Worm (Caenorhabditis elegans) whole organism, L1 larva: ENCODE data around the gene spp-14.

Source experiments
- C16A3.4 ChIP-seq: fragments of 150-350 bp; optimal IDR thresholded peaks from 2 replicates; lab custom pipeline; 2014; ENCODE audit warnings: missing biosample characterization, missing genetic modification characterization
- C34B4.2 ChIP-seq: sonication (generic microtip); optimal IDR thresholded peaks from 2 replicates; lab custom pipeline; 2017; ENCODE audit warnings: mild to moderate bottlenecking, missing genetic modification characterization, missing compliant biosample characterization
- Y116A8C.19 ChIP-seq: sonication (generic microtip); optimal IDR thresholded peaks from 2 replicates; lab custom pipeline; 2016; ENCODE audit warnings: missing compliant biosample characterization, missing genetic modification characterization, borderline replicate concordance
- aha-1 ChIP-seq: fragments of 150-350 bp; optimal IDR thresholded peaks from 2 replicates; lab custom pipeline; 2014; ENCODE audit warnings: missing biosample characterization, missing genetic modification characterization
- aly-2 ChIP-seq: fragments of 150-350 bp; optimal IDR thresholded peaks from 2 replicates; lab custom pipeline; 2014; ENCODE audit warnings: missing biosample characterization, missing genetic modification characterization
- ama-1 ChIP-seq: fragments of 150-350 bp; optimal IDR thresholded peaks from 2 replicates; lab custom pipeline; 2014
- blmp-1 ChIP-seq: fragments of 150-350 bp; optimal IDR thresholded peaks from 2 replicates; lab custom pipeline; 2014; ENCODE audit warnings: missing biosample characterization, missing genetic modification characterization
- dsc-1 ChIP-seq: sonication (generic microtip); optimal IDR thresholded peaks from 2 replicates; lab custom pipeline; 2016; ENCODE audit warnings: mild to moderate bottlenecking, missing genetic modification characterization, missing compliant biosample characterization
- efl-1 ChIP-seq, 4 experiments: fragments of 150-350 bp; optimal IDR thresholded peaks in 3 of 4; peaks in 1 of 4; 1 replicate in 1 of 4; 2 replicates in 3 of 4; lab custom pipeline; 2014; ENCODE audit warnings: missing biosample characterization in 2 of 4, missing genetic modification characterization in 2 of 4, missing genetic modification reagents in 2 of 4
- egl-27 ChIP-seq, 2 experiments: fragments of 150-350 bp in 1 of 2; sonication (generic microtip); optimal IDR thresholded peaks; 3 replicates each; lab custom pipeline; 2017 to 2018; ENCODE audit warnings: missing biosample characterization in 2 of 2, missing genetic modification characterization in 2 of 2, missing genetic modification reagents in 2 of 2
- elt-3 ChIP-seq, 6 experiments: fragments of 150-350 bp in 1 of 6; sonication (generic microtip); optimal IDR thresholded peaks; 2 replicates each; lab custom pipeline; 2017 to 2018; ENCODE audit warnings: missing biosample characterization in 6 of 6, missing genetic modification characterization in 6 of 6, inconsistent platforms in 1 of 6
- fkh-10 ChIP-seq: sonication (generic microtip); optimal IDR thresholded peaks from 2 replicates; lab custom pipeline; 2017; ENCODE audit warnings: missing biosample characterization, missing genetic modification reagents, missing genetic modification characterization
- grh-1 ChIP-seq: fragments of 200-800 bp; sonication (Bioruptor generic); IDR thresholded peaks from 2 replicates; pipeline ENCODE4 v1.3.6; 2022; ENCODE audit warnings: missing genetic modification reagents, missing genetic modification characterization, missing compliant biosample characterization
- hpl-2 ChIP-seq: fragments of 150-350 bp; optimal IDR thresholded peaks from 2 replicates; lab custom pipeline; 2014; ENCODE audit warnings: missing biosample characterization, missing genetic modification reagents, missing genetic modification characterization
- irx-1 ChIP-seq: sonication (generic microtip); optimal IDR thresholded peaks from 2 replicates; lab custom pipeline; 2016; ENCODE audit warnings: missing genetic modification characterization, missing compliant biosample characterization
- lin-13 ChIP-seq: fragments of 150-350 bp; optimal IDR thresholded peaks from 2 replicates; lab custom pipeline; 2014; ENCODE audit warnings: missing biosample characterization, missing genetic modification reagents, missing genetic modification characterization
- lin-14 ChIP-seq: fragments of 200-800 bp; sonication (Bioruptor generic); optimal IDR thresholded peaks from 2 replicates; lab custom pipeline; 2018; ENCODE audit warnings: mild to moderate bottlenecking, missing genetic modification characterization, moderate library complexity, missing compliant biosample characterization
- lin-15B ChIP-seq: fragments of 150-350 bp; sonication (generic microtip); optimal IDR thresholded peaks from 3 replicates; lab custom pipeline; 2014; ENCODE audit warnings: missing biosample characterization, missing genetic modification characterization
- lin-35 ChIP-seq, 2 experiments: fragments of 150-350 bp; optimal IDR thresholded peaks; 2 replicates each; lab custom pipeline; 2014; ENCODE audit warnings: missing biosample characterization in 2 of 2, missing genetic modification characterization in 2 of 2, missing genetic modification reagents in 2 of 2
- lir-3 ChIP-seq: sonication (generic microtip); optimal IDR thresholded peaks from 2 replicates; lab custom pipeline; 2016; ENCODE audit warnings: mild to moderate bottlenecking, missing genetic modification characterization, moderate library complexity, missing compliant biosample characterization; ENCODE audit not compliant: poor library complexity
- lsy-2 ChIP-seq, 2 experiments: fragments of 150-350 bp; optimal IDR thresholded peaks; 2 replicates each; lab custom pipeline; 2014; ENCODE audit warnings: missing biosample characterization in 2 of 2, missing genetic modification characterization in 2 of 2
- mdl-1 ChIP-seq, 2 experiments: fragments of 150-350 bp; optimal IDR thresholded peaks; 2 replicates each; lab custom pipeline; 2014 to 2017; ENCODE audit warnings: missing biosample characterization in 2 of 2, missing genetic modification characterization in 2 of 2, inconsistent platforms in 1 of 2
- mep-1 ChIP-seq: fragments of 150-350 bp; optimal IDR thresholded peaks from 2 replicates; lab custom pipeline; 2014; ENCODE audit warnings: missing biosample characterization, missing genetic modification characterization
- nhr-19 ChIP-seq: fragments of 200-800 bp; sonication (Bioruptor generic); conservative IDR thresholded peaks from 2 replicates; pipeline ENCODE4 v1.3.6; 2022; ENCODE audit warnings: missing genetic modification characterization, missing compliant biosample characterization
- nhr-20 ChIP-seq: sonication (generic microtip); optimal IDR thresholded peaks from 2 replicates; lab custom pipeline; 2016; ENCODE audit warnings: mild to moderate bottlenecking, missing genetic modification characterization, missing compliant biosample characterization
- nhr-237 ChIP-seq: fragments of 150-350 bp; optimal IDR thresholded peaks from 2 replicates; lab custom pipeline; 2014; ENCODE audit warnings: missing biosample characterization, missing genetic modification characterization
- nhr-47 ChIP-seq: sonication (generic microtip); optimal IDR thresholded peaks from 2 replicates; lab custom pipeline; 2016; ENCODE audit warnings: mild to moderate bottlenecking, missing genetic modification characterization, moderate library complexity, missing compliant biosample characterization
- nhr-71 ChIP-seq: sonication (generic microtip); optimal IDR thresholded peaks from 2 replicates; lab custom pipeline; 2016; ENCODE audit warnings: mild to moderate bottlenecking, missing genetic modification characterization, moderate library complexity, missing compliant biosample characterization
- nhr-76 ChIP-seq: sonication (generic microtip); optimal IDR thresholded peaks from 2 replicates; lab custom pipeline; 2017; ENCODE audit warnings: missing biosample characterization, missing genetic modification characterization
- nhr-84 ChIP-seq: sonication (generic microtip); optimal IDR thresholded peaks from 2 replicates; lab custom pipeline; 2017; ENCODE audit warnings: missing biosample characterization, missing genetic modification characterization
- nhr-85 ChIP-seq: sonication (generic microtip); peaks from one replicate; lab custom pipeline; 2016; ENCODE audit warnings: missing genetic modification characterization, inconsistent platforms, missing compliant biosample characterization
- nhr-90 ChIP-seq: sonication (generic microtip); optimal IDR thresholded peaks from 2 replicates; lab custom pipeline; 2016; ENCODE audit warnings: mild to moderate bottlenecking, missing genetic modification characterization, missing compliant biosample characterization; ENCODE audit not compliant: poor library complexity
- pag-3 ChIP-seq: sonication (generic microtip); optimal IDR thresholded peaks from 2 replicates; lab custom pipeline; 2017; ENCODE audit warnings: missing genetic modification characterization, mild to moderate bottlenecking, missing compliant biosample characterization, antibody characterized with exemption, borderline replicate concordance; ENCODE audit not compliant: insufficient read depth
- pax-3 ChIP-seq: fragments of 200-800 bp; sonication (Bioruptor generic); optimal IDR thresholded peaks from 2 replicates; lab custom pipeline; 2018; ENCODE audit warnings: mild to moderate bottlenecking, missing genetic modification characterization, moderate library complexity, missing compliant biosample characterization
- rnt-1 ChIP-seq: sonication (generic microtip); optimal IDR thresholded peaks from 2 replicates; lab custom pipeline; 2016; ENCODE audit warnings: mild to moderate bottlenecking, missing genetic modification characterization, moderate library complexity, missing compliant biosample characterization
- snpc-4 ChIP-seq: fragments of 150-350 bp; optimal IDR thresholded peaks from 2 replicates; lab custom pipeline; 2014; ENCODE audit warnings: missing biosample characterization, missing genetic modification characterization
- snu-23 ChIP-seq: sonication (generic microtip); optimal IDR thresholded peaks from 2 replicates; lab custom pipeline; 2016; ENCODE audit warnings: missing genetic modification characterization, missing compliant biosample characterization
- sox-4 ChIP-seq: sonication (generic microtip); optimal IDR thresholded peaks from 2 replicates; lab custom pipeline; 2016; ENCODE audit warnings: missing genetic modification characterization, missing compliant biosample characterization
- sup-37 ChIP-seq: fragments of 200-800 bp; sonication (Bioruptor generic); optimal IDR thresholded peaks from 2 replicates; lab custom pipeline; 2018; ENCODE audit warnings: mild to moderate bottlenecking, missing genetic modification characterization, missing compliant biosample characterization
- swsn-7 ChIP-seq: sonication (generic microtip); optimal IDR thresholded peaks from 2 replicates; lab custom pipeline; 2016; ENCODE audit warnings: missing genetic modification characterization, missing compliant biosample characterization
- tbx-2 ChIP-seq: sonication (generic microtip); optimal IDR thresholded peaks from 2 replicates; lab custom pipeline; 2016; ENCODE audit warnings: missing genetic modification characterization, missing compliant biosample characterization
- unc-130 ChIP-seq: fragments of 150-350 bp; optimal IDR thresholded peaks from 2 replicates; lab custom pipeline; 2017; ENCODE audit warnings: missing biosample characterization, missing genetic modification characterization, inconsistent platforms
- unc-62 ChIP-seq: fragments of 150-350 bp; optimal IDR thresholded peaks from 2 replicates; lab custom pipeline; 2014; ENCODE audit warnings: missing biosample characterization, missing genetic modification reagents, missing genetic modification characterization
- xbp-1 ChIP-seq: sonication (generic microtip); optimal IDR thresholded peaks from 2 replicates; lab custom pipeline; 2016; ENCODE audit warnings: missing genetic modification characterization, missing compliant biosample characterization

The spp-14 gene

ce11 chrX:7752770-7753169 lies 27.0 kb downstream of the spp-14 start, which contains the start of gene deg-1:
deg-1 (plus strand) TSS chrX:7753070.
- TF ChIP-seq swsn-7 (tag; lab: Kevin White, UChicago) = no peak
- no peak for TF ChIP-seq sox-4
- no peak for TF ChIP-seq irx-1 (tag; lab: Kevin White, UChicago)
- TF ChIP-seq snpc-4 (tag; lab: Kevin White, UChicago) = no peak
- no peak for TF ChIP-seq pag-3 (tag; lab: Kevin White, UChicago)
- TF ChIP-seq mep-1 (tag; lab: Kevin White, UChicago) = no peak
- no peak for TF ChIP-seq nhr-76
- no peak for TF ChIP-seq nhr-84 (tag; lab: Kevin White, UChicago)
- TF ChIP-seq unc-62 (GFP tag; lab: Kevin White, UChicago) = no peak
- no peak for TF ChIP-seq pax-3 (tag; lab: Kevin White, UChicago)
- TF ChIP-seq aly-2 (tag; lab: Kevin White, UChicago) = no peak

- TF ChIP-seq snpc-4 (tag; lab: Kevin White, UChicago) = no peak
- no peak for TF ChIP-seq ama-1 (lab: Kevin White, UChicago)
- TF ChIP-seq xbp-1 (tag; lab: Kevin White, UChicago) = peak; percentile 4
- TF ChIP-seq hpl-2 (GFP tag; lab: Kevin White, UChicago) = peak; percentile 20
- no peak for TF ChIP-seq Y116A8C.19 (tag; lab: Kevin White, UChicago)
- peak; percentile 80 for TF ChIP-seq blmp-1 (tag; lab: Kevin White, UChicago)
- TF ChIP-seq snu-23 (GFP tag; lab: Kevin White, UChicago) = peak; percentile 64
- peak in 2 of 6 experiments; percentile 45 to 58 for TF ChIP-seq elt-3 (tag; optimal IDR thresholded peaks at IDR 0.05; lab: Kevin White, UChicago)
- TF ChIP-seq nhr-90 (tag; lab: Kevin White, UChicago) = peak; percentile 61
- no peak for TF ChIP-seq sup-37
- TF ChIP-seq lin-14 = peak; percentile 60
- TF ChIP-seq grh-1 (GFP tag; lab: Robert Waterston, UW) = peak; percentile 37; the same call in 1 of the 2 replicates
- peak in 1 of 2 experiments; percentile 28 for TF ChIP-seq mdl-1 (tag; optimal IDR thresholded peaks at IDR 0.05; lab: Kevin White, UChicago)
- peak; percentile 19 for TF ChIP-seq lir-3 (tag; lab: Kevin White, UChicago)
- TF ChIP-seq swsn-7 (tag; lab: Kevin White, UChicago) = peak; percentile 26
- TF ChIP-seq sox-4 = no peak
- peak; percentile 55 for TF ChIP-seq mep-1 (tag; lab: Kevin White, UChicago)
- peak; percentile 53 for TF ChIP-seq nhr-47 (tag; lab: Kevin White, UChicago)
- peak in 1 of 2 experiments; percentile 44 for TF ChIP-seq lin-35 (GFP tag; optimal IDR thresholded peaks at IDR 0.05; lab: Kevin White, UChicago)
- peak; percentile 50 for TF ChIP-seq nhr-19 (GFP tag; lab: Robert Waterston, UW)
- peak; percentile 54 for TF ChIP-seq nhr-20
- TF ChIP-seq fkh-10 (GFP tag; lab: Kevin White, UChicago) = no peak
- TF ChIP-seq aha-1 = no peak
- peak; percentile 69 for TF ChIP-seq nhr-71 (tag; lab: Kevin White, UChicago)
- peak; percentile 94 for TF ChIP-seq nhr-85 (tag; lab: Kevin White, UChicago)
- TF ChIP-seq aly-2 (tag; lab: Kevin White, UChicago) = no peak
- no peak for TF ChIP-seq egl-27 (tag; optimal IDR thresholded peaks at IDR 0.05; lab: Kevin White, UChicago)
- no peak for TF ChIP-seq unc-130 (tag; lab: Kevin White, UChicago)
- TF ChIP-seq lsy-2 (tag; optimal IDR thresholded peaks at IDR 0.05; lab: Kevin White, UChicago) = peak in 1 of 2 experiments; percentile 13
- TF ChIP-seq C34B4.2 (tag; lab: Kevin White, UChicago) = no peak
- peak; percentile 38 for TF ChIP-seq C16A3.4 (tag; lab: Kevin White, UChicago)
- TF ChIP-seq nhr-237 (tag; lab: Kevin White, UChicago) = no peak
- no peak for TF ChIP-seq lin-15B (tag; lab: Kevin White, UChicago)
- TF ChIP-seq dsc-1 (tag; lab: Kevin White, UChicago) = no peak
- TF ChIP-seq rnt-1 = peak; percentile 27
- TF ChIP-seq efl-1 (optimal IDR thresholded peaks at IDR 0.05; lab: Kevin White, UChicago) = peak in 1 of 2 experiments; percentile 18
- TF ChIP-seq efl-1 (GFP tag; optimal IDR thresholded peaks at IDR 0.05 in 1 of 2; lab: Kevin White, UChicago) = peak in 1 of 2 experiments; percentile 89
- TF ChIP-seq tbx-2 (tag; lab: Kevin White, UChicago) = peak; percentile 37
- TF ChIP-seq pax-3 (tag; lab: Kevin White, UChicago) = no peak
- TF ChIP-seq lin-13 = peak; percentile 18
- no peak for TF ChIP-seq irx-1 (tag; lab: Kevin White, UChicago)
Measured at ce11 chrX:7773714-7774318, 48.0 kb downstream of the spp-14 start.
